Worm (Caenorhabditis elegans): Measurements from ENCODE around the gene Y47D7A.12.

ce11 chrV:4423087-4423486 is 6.4 kb downstream of the Y47D7A.12 start:
- TF ChIP-seq ama-1 (optimal IDR thresholded peaks at IDR 0.05) = no peak
- no peak for TF ChIP-seq blmp-1 (tag; optimal IDR thresholded peaks at IDR 0.05)
- no peak for TF ChIP-seq egl-27 (tag; optimal IDR thresholded peaks at IDR 0.05)
- no peak for TF ChIP-seq sox-4 (tag; optimal IDR thresholded peaks at IDR 0.05)
- TF ChIP-seq lin-39 (tag; optimal IDR thresholded peaks at IDR 0.05) = no peak
- no peak for TF ChIP-seq ceh-90 (tag; optimal IDR thresholded peaks at IDR 0.05)
- TF ChIP-seq nhr-71 (tag; optimal IDR thresholded peaks at IDR 0.05) = no peak
- no peak for TF ChIP-seq tbx-2 (tag; optimal IDR thresholded peaks at IDR 0.05)
- TF ChIP-seq nhr-77 (tag; optimal IDR thresholded peaks at IDR 0.05) = no peak
- TF ChIP-seq snpc-4 (tag; optimal IDR thresholded peaks at IDR 0.05) = no peak
- no peak for TF ChIP-seq sup-37 (GFP tag; optimal IDR thresholded peaks at IDR 0.05)
- TF ChIP-seq nhr-20 (tag; optimal IDR thresholded peaks at IDR 0.05) = no peak
